Worm (Caenorhabditis elegans) whole organism, L4 larva: ENCODE measurements around the gene str-255.

ENCODE experiments used
- dmd-8 ChIP-seq: fragments of 200-800 bp; sonication (Bioruptor generic); IDR thresholded peaks from 2 replicates; pipeline ENCODE4 v1.3.6; 2022; ENCODE audit warnings: missing genetic modification characterization, missing compliant biosample characterization
- mdt-29 ChIP-seq: fragments of 200-800 bp; sonication (Bioruptor generic); IDR thresholded peaks from 2 replicates; pipeline ENCODE4 v1.3.6; 2022; ENCODE audit warnings: missing genetic modification reagents, missing genetic modification characterization, missing compliant biosample characterization
- unc-62 ChIP-seq, 3 experiments: fragments of 150-350 bp in 1 of 3; sonication (generic microtip); optimal IDR thresholded peaks in 2 of 3; peaks in 1 of 3; 1 replicate in 1 of 3; 2 replicates in 2 of 3; lab custom pipeline; 2014 to 2017; ENCODE audit warnings: missing biosample characterization in 3 of 3, missing genetic modification characterization in 3 of 3, missing genetic modification reagents in 3 of 3, missing genotype in 1 of 3
- vab-7 ChIP-seq: fragments of 200-800 bp; sonication (Bioruptor generic); IDR thresholded peaks from 2 replicates; pipeline ENCODE4 v1.3.6; 2022; ENCODE audit warnings: missing genetic modification reagents, missing genetic modification characterization, missing compliant biosample characterization
- zag-1 ChIP-seq: fragments of 150-350 bp; optimal IDR thresholded peaks from 2 replicates; lab custom pipeline; 2014; ENCODE audit warnings: missing biosample characterization, missing genetic modification characterization

DNA sequence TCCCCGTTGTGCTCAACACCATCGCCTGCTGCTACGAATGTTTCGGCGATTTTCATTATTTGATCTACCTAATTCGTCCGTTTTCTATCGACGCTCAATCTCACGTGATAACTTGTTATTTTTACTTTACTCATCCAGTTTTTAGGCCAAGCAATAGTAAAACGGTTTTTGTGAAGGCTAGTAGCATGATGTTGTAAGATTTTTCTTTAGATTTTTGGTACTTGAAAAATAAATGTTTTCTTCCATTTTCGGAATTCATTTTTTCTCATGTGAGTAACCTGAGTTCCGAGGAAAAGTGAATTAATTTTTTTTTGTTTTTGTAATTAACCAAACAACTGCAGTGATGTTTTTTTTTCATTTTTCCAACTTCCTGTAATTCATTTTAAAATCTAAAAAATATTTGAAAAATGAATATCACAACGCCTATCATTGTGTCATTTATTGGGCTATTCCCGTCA, 13.7 kb upstream of the str-255 start, which contains the start of gene srbc-17:
- TF ChIP-seq mdt-29 (GFP tag; lab: Robert Waterston, UW): no peak
- no peak for TF ChIP-seq zag-1 (tag; lab: Kevin White, UChicago)
- TF ChIP-seq dmd-8 (GFP tag; lab: Robert Waterston, UW): no peak
- TF ChIP-seq unc-62 (GFP tag; optimal IDR thresholded peaks at IDR 0.05 in 1 of 2; lab: Kevin White, UChicago): peak in 1 of 2 experiments; percentile 94
- TF ChIP-seq unc-62 (tag; optimal IDR thresholded peaks at IDR 0.05; lab: Kevin White, UChicago): no peak
- TF ChIP-seq vab-7 (GFP tag; lab: Robert Waterston, UW): no peak
